Worm (Caenorhabditis elegans) whole organism, L2 larva: ENCODE measurements around the gene dod-17.

Source experiments
- aly-2 ChIP-seq: fragments of 150-350 bp; optimal IDR thresholded peaks from 2 replicates; lab custom pipeline; 2014; ENCODE audit warnings: missing biosample characterization, missing genetic modification characterization
- ama-1 ChIP-seq: fragments of 150-350 bp; optimal IDR thresholded peaks from 2 replicates; lab custom pipeline; 2018; ENCODE audit warnings: inconsistent platforms
- skn-1 ChIP-seq: sonication (generic microtip); optimal IDR thresholded peaks from 2 replicates; lab custom pipeline; 2017; ENCODE audit warnings: missing biosample characterization, missing genetic modification characterization
- snpc-4 ChIP-seq: fragments of 150-350 bp; optimal IDR thresholded peaks from 2 replicates; lab custom pipeline; 2014; ENCODE audit warnings: missing biosample characterization, missing genetic modification characterization

DNA sequence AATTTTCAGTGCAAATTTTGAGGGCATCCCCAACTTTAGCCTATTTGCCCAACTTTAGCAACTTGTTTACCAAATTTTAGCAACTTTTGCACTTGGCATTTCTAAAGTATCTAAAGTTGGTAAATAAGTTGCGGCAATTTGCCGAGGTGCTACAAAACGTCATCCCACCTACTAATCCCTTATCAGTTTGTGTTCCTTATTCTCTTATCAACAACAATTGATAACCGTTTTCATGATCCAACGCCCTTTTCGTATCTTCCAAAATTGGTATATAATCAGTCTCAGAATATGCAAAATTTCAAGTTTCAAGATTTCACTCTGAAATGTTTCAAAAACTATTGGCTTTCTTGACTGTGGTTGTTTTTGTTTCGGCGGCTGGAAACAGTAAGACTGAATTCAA lies 2.8 kb upstream of the dod-17 start, which contains the start of gene F55G11.4:
- no peak for TF ChIP-seq aly-2 (tag; lab: Kevin White, UChicago)
- TF ChIP-seq ama-1 (lab: Kevin White, UChicago) = no peak
- no peak for TF ChIP-seq skn-1 (tag; lab: Kevin White, UChicago)
- no peak for TF ChIP-seq snpc-4
